Fruit fly (Drosophila melanogaster): Measurements from ENCODE around the gene CG3792.

dm6 chr2L:4967511-4967910 lies 9.6 kb upstream of the CG3792 start, which contains the start of gene eIF3i:
- no peak for TF ChIP-seq Myc (optimal IDR thresholded peaks at IDR 0.05)
- TF ChIP-seq insv (optimal IDR thresholded peaks at IDR 0.05) = no peak
- no peak for TF ChIP-seq psq (optimal IDR thresholded peaks at IDR 0.05)
- TF ChIP-seq ttk (optimal IDR thresholded peaks at IDR 0.05) = no peak
- TF ChIP-seq Sin3A (optimal IDR thresholded peaks at IDR 0.05) = no peak
